Fruit fly (Drosophila melanogaster) Kc167 (cell line): ENCODE results near the gene CG11927.

Experiments used
- Myc ChIP-seq: fragments of >200 bp; optimal IDR thresholded peaks from 2 replicates; lab custom pipeline; 2017; ENCODE audit warnings: missing external identifiers
- Sin3A ChIP-seq: fragments of >200 bp; optimal IDR thresholded peaks from 2 replicates; lab custom pipeline; 2018; ENCODE audit warnings: missing external identifiers
- h ChIP-seq: fragments of >200 bp; optimal IDR thresholded peaks from 3 replicates; lab custom pipeline; 2018; ENCODE audit warnings: missing external identifiers
- insv ChIP-seq: fragments of >200 bp; optimal IDR thresholded peaks from 3 replicates; lab custom pipeline; 2018; ENCODE audit warnings: missing external identifiers

DNA sequence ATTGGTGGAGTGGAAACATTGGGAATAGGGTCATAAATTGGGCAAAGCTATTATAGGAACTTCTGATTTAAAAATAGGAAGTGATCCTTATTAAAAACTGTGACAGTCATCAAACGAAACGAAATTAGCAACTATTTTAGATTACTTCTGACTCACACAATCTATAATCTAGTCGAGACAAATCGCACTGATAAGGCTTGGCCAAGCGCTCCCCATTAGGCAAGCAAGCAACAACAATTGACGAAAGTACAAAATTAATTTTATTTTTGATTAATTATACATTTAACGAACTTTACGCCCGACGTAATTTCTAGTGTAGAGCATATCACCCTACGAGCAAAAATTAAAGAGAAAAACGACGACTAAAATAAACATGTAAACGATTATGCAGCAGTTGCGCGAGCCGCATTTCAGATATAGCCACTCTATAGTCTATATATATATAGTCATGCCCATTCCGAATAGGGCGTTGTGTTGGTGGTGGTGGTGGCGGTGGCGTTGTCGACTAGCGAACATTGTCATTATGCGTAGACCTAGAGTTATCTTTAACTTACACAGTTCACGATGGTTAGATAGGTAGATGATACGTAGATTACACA is 12.4 kb upstream of the CG11927 start, which contains the start of gene Ir25a:
- TF ChIP-seq insv (lab: Kevin White, UChicago): no peak
- TF ChIP-seq Sin3A: no peak
- no peak for TF ChIP-seq Myc
- no peak for TF ChIP-seq h
